Fruit fly (Drosophila melanogaster): ENCODE results near the gene CG31523.
A peak's percentile ranks its signal among the peaks of the same experiment; 100 is the strongest.

The CG31523 gene

DNA sequence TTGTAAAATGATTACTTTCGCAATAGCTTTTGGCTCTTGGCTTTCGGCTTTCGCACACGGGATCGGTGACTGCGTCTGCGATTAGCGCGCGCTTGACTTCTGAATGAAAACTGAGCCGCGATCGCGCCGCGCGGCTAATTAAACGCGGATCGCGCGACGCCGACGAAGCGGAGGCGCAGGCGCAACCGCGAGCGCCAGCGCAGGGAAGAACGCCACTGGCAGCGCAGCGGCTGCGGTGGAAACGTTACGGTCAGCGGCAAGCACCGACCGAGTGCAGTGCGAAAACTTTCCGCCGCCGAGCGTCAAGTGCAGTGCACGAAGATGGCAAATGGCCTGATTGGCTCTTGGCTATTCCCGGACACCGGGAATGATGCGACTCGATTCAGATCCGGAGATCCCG lies 16.2 kb downstream of the CG31523 start, which contains the start of gene CG31522:
Gene CG31522, minus strand, starts transcription at position 101 of the 400 bp plus-strand sequence.
- TF ChIP-seq CG8478 (optimal IDR thresholded peaks at IDR 0.05) (no peak), CTCF (optimal IDR thresholded peaks at IDR 0.05) (no peak)

DNA sequence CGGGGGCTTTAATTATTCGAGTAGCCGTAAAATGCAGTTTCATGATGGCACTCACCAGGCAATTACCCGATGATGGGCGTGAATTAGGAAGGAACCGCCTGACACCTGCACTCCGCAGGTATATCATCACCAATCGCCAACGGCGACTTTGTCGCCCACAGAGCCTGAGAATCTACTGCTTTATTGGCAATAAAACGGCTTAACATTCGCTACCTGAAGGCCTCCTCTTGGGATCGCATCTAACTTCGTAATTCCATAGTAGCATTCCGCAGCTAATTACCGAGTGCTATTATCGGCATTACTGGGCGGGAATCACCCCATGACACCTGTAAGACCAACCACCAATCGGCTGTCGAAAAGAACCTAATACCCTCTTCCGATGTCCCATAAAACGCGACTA lies 20.7 kb downstream of the CG31523 start:
- TF ChIP-seq CTCF (optimal IDR thresholded peaks at IDR 0.05) (no peak), CG8478 (optimal IDR thresholded peaks at IDR 0.05) (no peak)

DNA sequence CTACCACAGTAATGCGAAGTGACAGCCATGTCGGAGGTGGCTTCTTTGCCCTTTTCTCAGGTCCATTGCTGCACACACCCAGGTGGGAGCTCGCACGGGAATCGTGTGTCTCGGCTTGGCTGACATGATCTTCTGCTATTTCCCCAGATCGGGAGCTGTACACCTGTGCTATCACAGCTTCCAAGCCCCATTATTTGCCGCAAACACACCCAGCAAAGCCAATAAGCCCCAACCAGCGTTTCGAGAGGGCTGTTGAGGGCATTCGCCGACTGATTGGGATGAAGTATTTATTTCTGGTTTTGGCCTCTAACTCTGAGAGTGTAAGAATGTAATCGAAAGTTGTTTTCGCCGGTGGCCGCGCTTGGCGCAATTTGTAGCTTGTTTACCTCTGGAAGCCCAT lies 21.4 kb downstream of the CG31523 start:
- TF ChIP-seq CG8478 (optimal IDR thresholded peaks at IDR 0.05) (no peak), CTCF (optimal IDR thresholded peaks at IDR 0.05) (no peak)

DNA sequence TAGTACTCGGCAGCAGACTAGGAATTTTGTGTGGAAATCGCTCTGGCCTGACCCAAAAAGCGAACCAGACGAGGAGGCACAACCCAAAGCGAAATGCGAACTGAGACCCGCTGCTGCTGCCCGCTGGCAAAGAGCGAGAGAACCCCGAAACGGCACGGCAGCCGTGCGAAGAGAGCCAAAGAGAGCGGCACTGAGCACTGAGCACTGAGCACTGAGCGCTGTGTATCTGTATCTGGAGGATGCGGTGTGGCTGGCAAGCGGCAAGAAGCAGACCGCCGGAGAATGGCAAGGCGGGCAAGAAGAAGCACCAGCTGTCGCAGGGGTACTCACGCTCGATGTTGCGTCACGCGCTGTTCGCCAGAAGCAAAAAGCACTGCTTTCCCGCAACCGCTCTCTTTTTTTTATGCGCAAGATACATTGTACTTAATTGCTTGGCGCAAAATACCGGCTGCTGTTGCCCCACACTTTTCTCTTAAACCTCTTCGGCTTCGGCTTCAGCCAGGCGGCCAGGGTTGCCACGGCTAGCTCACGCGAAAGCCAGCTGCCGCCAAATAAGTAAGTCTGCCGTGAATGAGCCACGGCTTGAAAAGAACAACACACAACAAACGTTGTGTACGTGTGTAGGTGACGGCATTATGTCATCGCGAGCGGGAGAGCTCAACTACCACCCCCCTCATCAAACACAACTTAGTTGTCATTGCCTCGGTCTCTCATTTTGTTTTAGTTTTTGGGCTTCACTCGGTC lies 25.6 kb downstream of the CG31523 start:
- TF ChIP-seq CTCF (optimal IDR thresholded peaks at IDR 0.05) (peak in 1 of 2 experiments; percentile 4), CG8478 (optimal IDR thresholded peaks at IDR 0.05) (no peak)

DNA sequence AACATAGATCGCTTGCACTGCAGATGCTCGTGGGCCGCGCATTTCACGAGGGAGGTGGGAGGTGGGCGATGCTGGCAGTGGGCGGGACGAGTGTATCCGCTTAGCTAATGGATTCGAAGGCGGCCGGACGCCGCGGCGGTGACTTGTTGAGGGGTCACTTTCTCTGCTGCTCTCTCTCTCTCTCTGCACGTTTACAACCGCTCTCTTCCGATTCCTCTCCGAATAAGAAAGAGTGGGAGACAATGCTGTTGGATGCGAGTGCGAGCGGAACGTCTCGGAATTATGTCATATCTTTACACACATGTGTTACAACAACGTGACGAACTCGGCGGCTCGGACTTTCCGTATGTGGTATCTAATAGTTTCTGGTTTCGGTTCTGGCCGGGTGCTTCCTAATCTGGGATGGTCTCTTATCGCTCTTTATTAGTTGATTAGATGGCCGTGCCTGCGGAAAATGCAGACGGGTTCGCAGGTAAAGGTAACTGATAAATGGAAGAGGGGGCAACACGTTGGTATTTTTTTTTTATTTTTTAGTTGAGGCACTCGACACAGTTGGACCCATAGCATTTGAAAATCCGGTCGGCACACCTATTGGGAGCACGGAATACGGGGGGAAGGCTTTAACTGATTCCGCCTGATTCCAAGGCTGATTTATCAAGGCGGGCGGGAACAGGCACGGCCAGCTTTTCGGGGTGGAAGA lies 26.5 kb downstream of the CG31523 start:
- TF ChIP-seq CG8478 (optimal IDR thresholded peaks at IDR 0.05) (no peak), CTCF (optimal IDR thresholded peaks at IDR 0.05) (no peak)

DNA sequence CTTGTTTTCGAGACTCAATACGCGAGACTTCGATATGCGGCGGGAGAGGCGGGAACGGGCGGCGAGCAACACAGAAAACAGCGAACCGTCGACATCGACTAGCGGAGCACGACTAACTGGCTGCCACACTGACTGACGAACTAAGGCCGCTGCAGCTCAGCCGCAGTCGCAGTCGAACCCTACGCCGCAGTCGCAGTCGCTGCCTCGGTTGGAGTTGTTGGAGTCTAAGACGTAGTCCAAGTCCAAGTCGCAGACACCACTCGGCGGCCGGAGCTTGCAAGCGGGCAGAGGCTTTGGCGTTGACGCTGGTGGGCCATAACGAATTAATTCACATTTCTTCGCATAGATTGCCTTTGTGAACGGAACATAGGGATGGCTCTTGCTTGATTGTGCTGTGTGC lies 28.3 kb downstream of the CG31523 start:
- TF ChIP-seq CTCF (optimal IDR thresholded peaks at IDR 0.05) (no peak), CG8478 (optimal IDR thresholded peaks at IDR 0.05) (no peak)

DNA sequence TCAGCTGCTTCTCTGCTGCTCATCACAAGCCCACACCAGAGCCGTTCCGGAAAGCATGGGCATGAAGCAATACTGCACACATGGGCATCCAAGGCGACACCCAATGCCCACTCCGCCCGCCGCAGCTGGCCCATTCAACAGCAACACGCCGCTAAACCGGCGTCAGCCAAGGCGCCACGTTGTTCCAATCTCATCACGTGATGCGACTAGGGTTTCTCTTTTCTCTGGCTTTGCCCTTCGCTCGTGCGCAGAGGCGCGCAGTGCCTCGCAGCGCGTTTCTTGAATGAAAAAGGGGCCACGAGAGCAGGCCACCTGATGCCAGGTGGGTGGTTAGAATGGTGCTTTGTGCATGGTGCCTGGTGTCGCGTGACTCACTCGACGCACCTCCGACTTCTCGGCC lies 29.8 kb downstream of the CG31523 start:
- TF ChIP-seq CG8478 (optimal IDR thresholded peaks at IDR 0.05) (no peak), CTCF (optimal IDR thresholded peaks at IDR 0.05) (no peak)

DNA sequence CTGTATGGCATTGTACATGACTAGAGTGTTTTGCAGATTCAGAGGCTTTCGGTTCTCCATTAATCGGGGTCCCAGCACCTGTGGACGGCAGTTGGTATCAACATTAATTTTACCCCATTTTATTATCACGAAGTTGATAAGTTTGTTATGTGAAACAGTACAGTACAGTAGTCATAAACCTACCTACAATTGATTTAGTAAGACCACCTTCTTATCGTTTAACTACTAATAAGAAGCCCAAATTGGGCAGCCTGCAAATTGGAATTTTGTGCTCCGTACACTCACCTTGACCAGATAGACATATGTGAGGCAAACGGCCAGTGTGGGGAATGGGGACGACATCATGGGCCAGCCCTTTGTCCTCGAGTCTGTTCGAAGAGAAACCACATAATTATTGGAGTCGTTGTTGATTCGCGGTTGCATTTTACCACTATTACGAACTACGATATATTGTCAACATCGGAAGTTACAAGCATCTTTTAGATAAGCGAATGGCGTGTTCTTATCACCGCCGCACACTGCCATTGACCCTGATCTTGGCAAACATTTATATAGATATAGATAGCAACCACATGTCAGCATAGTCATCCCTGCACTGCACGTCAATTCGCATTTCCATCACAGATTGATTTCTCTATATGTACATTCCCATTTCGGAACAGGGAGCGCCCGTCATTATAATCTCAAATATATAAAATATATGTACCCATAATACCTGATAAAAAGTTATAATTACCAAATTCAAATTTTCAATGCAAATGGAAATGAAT lies 32.4 kb downstream of the CG31523 start:
- no peak for TF ChIP-seq CTCF (optimal IDR thresholded peaks at IDR 0.05)
- no peak for TF ChIP-seq CG8478 (optimal IDR thresholded peaks at IDR 0.05)

DNA sequence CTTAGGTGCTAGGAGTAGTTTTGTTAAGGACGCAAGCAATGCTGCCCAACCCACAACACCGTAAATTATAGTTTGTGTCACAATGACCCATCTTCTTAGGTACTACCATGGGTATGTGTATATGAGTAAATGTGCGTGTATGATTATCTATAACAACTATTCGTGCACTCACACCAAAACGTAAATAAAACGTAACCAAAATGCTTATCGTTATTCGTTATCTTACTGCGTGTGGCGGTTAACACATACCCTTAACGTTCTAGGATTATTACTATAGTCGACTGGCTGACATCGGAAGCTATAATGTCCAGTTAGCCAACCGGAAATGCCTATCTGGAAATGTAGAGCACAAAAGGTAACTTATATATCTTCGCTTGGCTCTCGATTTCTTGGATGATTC lies 33.9 kb downstream of the CG31523 start:
- TF ChIP-seq CG8478 (optimal IDR thresholded peaks at IDR 0.05), result no peak
- no peak for TF ChIP-seq CTCF (optimal IDR thresholded peaks at IDR 0.05)

DNA sequence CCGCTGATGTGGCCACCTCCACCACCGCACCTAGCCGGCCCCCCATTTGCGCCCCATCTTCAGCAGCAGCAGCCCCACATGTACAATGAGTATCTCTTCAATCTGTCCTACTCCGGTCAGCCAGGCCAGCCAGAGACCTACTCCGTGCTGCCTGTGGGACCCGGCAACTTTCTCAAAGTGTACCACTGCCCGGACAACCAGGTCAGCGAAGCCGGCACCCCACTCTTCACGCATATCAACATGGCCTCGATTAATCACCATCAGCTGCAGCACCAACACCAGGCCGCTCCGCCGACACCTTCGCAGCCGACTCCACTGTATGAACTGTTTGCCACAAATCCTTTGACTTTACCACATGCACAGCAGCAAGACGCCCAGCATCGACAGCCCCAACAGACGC lies 41.2 kb downstream of the CG31523 start:
- TF ChIP-seq CG8478 (optimal IDR thresholded peaks at IDR 0.05) (no peak), CTCF (optimal IDR thresholded peaks at IDR 0.05) (no peak)

DNA sequence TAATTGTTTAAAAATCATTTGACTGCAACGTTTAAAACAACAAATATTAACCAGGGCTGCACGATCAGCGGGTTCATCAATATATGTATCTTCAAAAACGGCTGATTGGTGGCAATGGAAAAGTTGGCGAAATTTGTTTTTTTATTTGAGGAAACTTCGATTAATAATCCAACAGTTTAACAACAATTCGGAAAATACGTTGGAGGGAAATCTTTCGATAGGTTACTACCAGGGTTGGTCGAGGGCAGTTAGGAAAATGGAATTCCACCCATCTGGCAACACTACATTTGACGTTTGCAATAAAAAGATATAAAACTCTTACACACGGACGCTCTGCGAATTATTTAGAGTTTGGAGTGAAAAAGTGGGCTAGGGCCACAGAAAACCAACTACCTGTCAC lies 41.9 kb downstream of the CG31523 start, which contains the start of the genes Lipt2 and CG14650:
Gene Lipt2, minus strand, starts transcription at position 217 of the 400 bp plus-strand sequence.
Gene CG14650, plus strand, starts transcription at position 275 of the 400 bp plus-strand sequence.
- TF ChIP-seq CG8478 (optimal IDR thresholded peaks at IDR 0.05), result no peak
- peak; percentile 8 to 9 for TF ChIP-seq CTCF (optimal IDR thresholded peaks at IDR 0.05)

DNA sequence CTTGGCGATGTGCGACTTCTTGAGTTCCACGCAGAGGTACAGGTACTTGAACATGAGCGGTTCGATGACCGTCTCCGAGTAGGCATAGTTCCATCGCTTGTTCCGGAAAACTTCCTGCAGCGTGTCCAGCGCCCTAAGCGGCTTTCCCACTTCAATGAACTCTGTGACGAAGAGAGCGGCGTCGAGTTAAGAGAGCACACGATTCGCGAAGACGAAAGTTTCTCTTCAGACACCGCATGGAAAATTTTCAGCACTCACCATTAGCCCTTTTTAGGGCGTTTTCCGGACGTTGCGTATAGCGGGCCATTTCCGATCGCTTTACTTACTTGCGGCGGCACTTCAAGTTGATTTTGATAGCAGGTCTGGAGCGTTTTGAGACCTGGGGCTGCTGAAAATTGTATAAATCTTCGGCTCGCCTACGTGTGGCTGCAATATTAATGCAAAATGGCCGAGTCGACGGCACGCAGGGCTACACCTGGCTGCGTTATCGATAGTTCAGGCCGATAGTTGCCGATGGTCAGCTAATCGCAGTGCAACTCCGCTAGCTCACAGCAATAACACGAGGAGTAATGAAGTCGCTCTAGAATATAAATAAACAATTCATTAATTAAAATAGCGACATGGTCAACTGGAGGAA lies 45.4 kb downstream of the CG31523 start, which contains the start of the genes eIF3a and CG1074:
Gene eIF3a, minus strand, starts transcription at position 455 of the 637 bp plus-strand sequence.
Gene CG1074, plus strand, starts transcription at position 525 of the 637 bp plus-strand sequence.
- TF ChIP-seq CTCF (optimal IDR thresholded peaks at IDR 0.05), result peak in 1 of 2 experiments; percentile 45
- no peak for TF ChIP-seq CG8478 (optimal IDR thresholded peaks at IDR 0.05)

DNA sequence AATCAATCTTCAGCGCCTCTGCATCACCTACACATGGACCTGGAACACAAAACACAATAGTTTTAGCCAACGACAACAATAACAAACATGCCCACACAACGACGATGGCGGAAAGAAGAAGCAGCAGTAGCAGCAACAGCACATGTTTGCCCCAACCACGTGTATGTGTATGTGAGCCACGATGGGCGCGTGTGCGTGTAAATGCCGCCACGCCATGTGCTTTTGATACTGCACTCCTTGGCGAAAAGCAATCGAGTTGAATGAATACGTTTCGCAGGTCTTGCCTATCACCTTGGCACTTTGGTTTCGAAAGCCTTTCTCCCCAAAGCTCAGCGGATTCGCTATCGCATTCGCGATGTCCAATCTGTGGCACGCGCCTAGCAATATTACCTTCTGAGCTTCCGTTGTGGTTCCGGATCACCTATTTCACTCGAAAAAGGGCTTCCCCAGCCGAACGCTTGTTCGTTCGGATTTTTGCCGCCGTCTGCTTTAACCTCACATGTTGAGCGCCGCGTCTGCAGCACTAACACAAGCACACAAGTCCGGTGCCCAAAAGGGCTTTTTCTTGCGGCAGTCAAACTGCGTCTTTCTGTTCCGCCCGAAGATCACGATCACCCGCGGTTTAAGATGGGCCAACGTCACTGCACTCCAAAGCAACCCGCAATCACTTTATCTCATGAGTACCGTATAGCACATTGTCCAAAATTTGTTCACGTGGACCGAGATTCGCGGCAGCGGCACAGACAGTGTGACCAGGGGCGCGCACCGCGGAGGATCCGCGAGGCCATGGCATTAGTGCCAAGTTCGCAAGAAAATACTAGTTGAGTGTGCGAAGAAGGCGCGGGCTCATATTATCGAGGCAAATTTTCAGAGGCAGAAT lies 50.2 kb downstream of the CG31523 start, which contains the start of gene srl:
Gene srl, minus strand, starts transcription at position 751 of the 880 bp plus-strand sequence.
- TF ChIP-seq CTCF (optimal IDR thresholded peaks at IDR 0.05), result peak in 1 of 2 experiments; percentile 17
- TF ChIP-seq CG8478 (optimal IDR thresholded peaks at IDR 0.05), result no peak

DNA sequence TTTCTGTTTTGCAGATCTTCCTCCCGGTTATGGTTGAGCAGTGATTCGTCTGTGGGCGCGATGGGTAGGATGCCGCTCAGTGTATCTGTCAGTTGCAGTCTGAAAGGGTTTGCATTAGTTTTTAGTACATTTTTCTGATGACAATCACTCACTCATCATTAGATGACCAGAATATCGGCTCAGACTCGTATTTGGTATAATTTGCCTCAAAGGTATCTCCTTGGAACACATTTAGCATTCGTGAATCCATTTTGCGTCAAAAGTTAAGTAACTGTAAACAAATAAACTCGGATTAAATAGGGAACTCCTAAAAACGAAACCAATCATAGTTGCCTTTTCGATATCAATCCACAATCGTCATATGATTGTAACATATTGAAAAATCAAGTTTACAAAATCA lies 52.3 kb downstream of the CG31523 start, which contains the start of gene CG31525:
Gene CG31525, plus strand, starts transcription at position 301 of the 400 bp plus-strand sequence.
- TF ChIP-seq CG8478 (optimal IDR thresholded peaks at IDR 0.05), result no peak
